Worm (Caenorhabditis elegans) whole organism, L2 larva: ENCODE measurements around the gene ccz-1.
A peak's percentile ranks its signal among the peaks of the same experiment; 100 is the strongest.

Experiments
- C34F6.9 ChIP-seq: fragments of 150-350 bp; optimal IDR thresholded peaks from 2 replicates; lab custom pipeline; 2014; ENCODE audit warnings: missing biosample characterization, missing genetic modification characterization
- F13H6.1 ChIP-seq: sonication (generic microtip); optimal IDR thresholded peaks from 2 replicates; lab custom pipeline; 2016; ENCODE audit warnings: missing genetic modification characterization, missing compliant biosample characterization
- R02D3.7 ChIP-seq: fragments of 150-350 bp; optimal IDR thresholded peaks from 2 replicates; lab custom pipeline; 2014; ENCODE audit warnings: missing biosample characterization, missing genetic modification characterization
- Y55F3AM.14 ChIP-seq: fragments of 200-800 bp; sonication (Bioruptor generic); optimal IDR thresholded peaks from 2 replicates; lab custom pipeline; 2018; ENCODE audit warnings: mild to moderate bottlenecking, missing genetic modification characterization, missing compliant biosample characterization
- ZK546.5 ChIP-seq: sonication (generic microtip); optimal IDR thresholded peaks from 2 replicates; lab custom pipeline; 2017; ENCODE audit warnings: missing biosample characterization, missing genetic modification characterization
- alr-1 ChIP-seq: fragments of 150-350 bp; optimal IDR thresholded peaks from 2 replicates; lab custom pipeline; 2014; ENCODE audit warnings: missing biosample characterization, missing genetic modification characterization
- aly-2 ChIP-seq: fragments of 150-350 bp; optimal IDR thresholded peaks from 2 replicates; lab custom pipeline; 2014; ENCODE audit warnings: missing biosample characterization, missing genetic modification characterization
- ama-1 ChIP-seq: fragments of 150-350 bp; optimal IDR thresholded peaks from 2 replicates; lab custom pipeline; 2018; ENCODE audit warnings: inconsistent platforms
- blmp-1 ChIP-seq: sonication (generic microtip); optimal IDR thresholded peaks from 2 replicates; lab custom pipeline; 2017; ENCODE audit warnings: missing genetic modification characterization, mild to moderate bottlenecking, missing compliant biosample characterization, antibody characterized with exemption, moderate library complexity; ENCODE audit not compliant: insufficient read depth
- ceh-16 ChIP-seq: fragments of 150-350 bp; optimal IDR thresholded peaks from 2 replicates; lab custom pipeline; 2014; ENCODE audit warnings: missing biosample characterization, missing genetic modification characterization
- crh-2 ChIP-seq: sonication (generic microtip); optimal IDR thresholded peaks from 2 replicates; lab custom pipeline; 2017; ENCODE audit warnings: missing biosample characterization, missing genetic modification characterization
- dmd-4 ChIP-seq: sonication (generic microtip); optimal IDR thresholded peaks from 2 replicates; lab custom pipeline; 2017; ENCODE audit warnings: missing biosample characterization, missing genetic modification characterization
- egl-27 ChIP-seq: sonication (generic microtip); optimal IDR thresholded peaks from 3 replicates; lab custom pipeline; 2017; ENCODE audit warnings: missing biosample characterization, missing genetic modification reagents, missing genetic modification characterization
- elt-1 ChIP-seq: fragments of 150-350 bp; optimal IDR thresholded peaks from 2 replicates; lab custom pipeline; 2014; ENCODE audit warnings: missing biosample characterization, missing genetic modification characterization
- elt-3 ChIP-seq: sonication (generic microtip); optimal IDR thresholded peaks from 2 replicates; lab custom pipeline; 2017; ENCODE audit warnings: missing biosample characterization, missing genetic modification characterization
- fos-1 ChIP-seq: fragments of 150-350 bp; optimal IDR thresholded peaks from 2 replicates; lab custom pipeline; 2014; ENCODE audit warnings: missing biosample characterization, missing genetic modification characterization
- gmeb-1 ChIP-seq: fragments of 150-350 bp; optimal IDR thresholded peaks from 2 replicates; lab custom pipeline; 2014; ENCODE audit warnings: missing biosample characterization, missing genetic modification characterization
- lin-11 ChIP-seq: fragments of 150-350 bp; sonication (generic microtip); optimal IDR thresholded peaks from 2 replicates; lab custom pipeline; 2014; ENCODE audit warnings: missing biosample characterization, missing genetic modification characterization, inconsistent platforms, mixed read lengths
- lin-13 ChIP-seq: fragments of 150-350 bp; optimal IDR thresholded peaks from 2 replicates; lab custom pipeline; 2014; ENCODE audit warnings: missing biosample characterization, missing genetic modification reagents, missing genetic modification characterization
- lin-39 ChIP-seq: fragments of 150-350 bp; optimal IDR thresholded peaks from 2 replicates; lab custom pipeline; 2014; ENCODE audit warnings: missing biosample characterization, missing genetic modification reagents, missing genetic modification characterization
- lsy-2 ChIP-seq, 2 experiments: fragments of 150-350 bp in 1 of 2; sonication (generic microtip) in 1 of 2; optimal IDR thresholded peaks; 2 replicates each; lab custom pipeline; 2014 to 2017; ENCODE audit warnings: missing biosample characterization in 2 of 2, missing genetic modification characterization in 2 of 2
- mab-5 ChIP-seq: fragments of 150-350 bp; optimal IDR thresholded peaks from 2 replicates; lab custom pipeline; 2014; ENCODE audit warnings: missing biosample characterization, missing genetic modification characterization
- mbf-1 ChIP-seq: sonication (generic microtip); optimal IDR thresholded peaks from 2 replicates; lab custom pipeline; 2017; ENCODE audit warnings: missing biosample characterization, missing genetic modification characterization
- nhr-11 ChIP-seq: fragments of 150-350 bp; optimal IDR thresholded peaks from 2 replicates; lab custom pipeline; 2014; ENCODE audit warnings: missing biosample characterization, missing genetic modification characterization
- nhr-12 ChIP-seq: fragments of 150-350 bp; optimal IDR thresholded peaks from 2 replicates; lab custom pipeline; 2014; ENCODE audit warnings: missing biosample characterization, missing genetic modification characterization
- nhr-129 ChIP-seq: fragments of 150-350 bp; optimal IDR thresholded peaks from 2 replicates; lab custom pipeline; 2014; ENCODE audit warnings: missing biosample characterization, missing genetic modification characterization
- nhr-21 ChIP-seq: fragments of 150-350 bp; optimal IDR thresholded peaks from 2 replicates; lab custom pipeline; 2014; ENCODE audit warnings: missing biosample characterization, missing genetic modification characterization
- nhr-23 ChIP-seq: fragments of 150-350 bp; optimal IDR thresholded peaks from 2 replicates; lab custom pipeline; 2014; ENCODE audit warnings: missing biosample characterization, missing genetic modification reagents, missing genetic modification characterization
- nhr-237 ChIP-seq: fragments of 150-350 bp; optimal IDR thresholded peaks from 2 replicates; lab custom pipeline; 2014; ENCODE audit warnings: missing biosample characterization, missing genetic modification characterization
- nhr-77 ChIP-seq: fragments of 150-350 bp; optimal IDR thresholded peaks from 2 replicates; lab custom pipeline; 2014; ENCODE audit warnings: missing biosample characterization, missing genetic modification characterization
- peb-1 ChIP-seq: fragments of 150-350 bp; optimal IDR thresholded peaks from 2 replicates; lab custom pipeline; 2014; ENCODE audit warnings: missing biosample characterization, missing genetic modification characterization
- sem-4 ChIP-seq: fragments of 150-350 bp; optimal IDR thresholded peaks from 2 replicates; lab custom pipeline; 2014; ENCODE audit warnings: missing biosample characterization, missing genetic modification reagents, missing genetic modification characterization
- sma-3 ChIP-seq: sonication (generic microtip); optimal IDR thresholded peaks from 2 replicates; lab custom pipeline; 2016; ENCODE audit warnings: missing genetic modification reagents, missing genetic modification characterization, missing compliant biosample characterization
- sma-9 ChIP-seq, 2 experiments: fragments of 150-350 bp in 1 of 2; sonication (generic microtip) in 1 of 2; optimal IDR thresholded peaks; 2 replicates each; lab custom pipeline; 2014 to 2016; ENCODE audit warnings: missing genetic modification characterization in 2 of 2, mild to moderate bottlenecking in 1 of 2, missing biosample characterization in 1 of 2, missing compliant biosample characterization in 1 of 2, missing genetic modification reagents in 1 of 2, moderate library complexity in 1 of 2
- snpc-4 ChIP-seq: fragments of 150-350 bp; optimal IDR thresholded peaks from 2 replicates; lab custom pipeline; 2014; ENCODE audit warnings: missing biosample characterization, missing genetic modification characterization
- unc-39 ChIP-seq: fragments of 150-350 bp; optimal IDR thresholded peaks from 2 replicates; lab custom pipeline; 2014; ENCODE audit warnings: missing biosample characterization, missing genetic modification characterization
- unc-55 ChIP-seq: fragments of 150-350 bp; sonication (generic microtip); optimal IDR thresholded peaks from 3 replicates; lab custom pipeline; 2014; ENCODE audit warnings: missing biosample characterization, missing genetic modification reagents, missing genetic modification characterization
- unc-62 ChIP-seq: fragments of 150-350 bp; optimal IDR thresholded peaks from 2 replicates; lab custom pipeline; 2014; ENCODE audit warnings: missing biosample characterization, missing genetic modification reagents, missing genetic modification characterization
- zag-1 ChIP-seq: fragments of 150-350 bp; optimal IDR thresholded peaks from 2 replicates; lab custom pipeline; 2014; ENCODE audit warnings: missing biosample characterization, missing genetic modification characterization
- ztf-1 ChIP-seq: fragments of 200-800 bp; sonication (Bioruptor generic); conservative IDR thresholded peaks from 2 replicates; pipeline ENCODE4 v1.3.6; 2022; ENCODE audit warnings: missing genetic modification characterization, missing compliant biosample characterization
- ztf-11 ChIP-seq: sonication (generic microtip); optimal IDR thresholded peaks from 2 replicates; lab custom pipeline; 2017; ENCODE audit warnings: missing biosample characterization, missing genetic modification characterization
- ztf-4 ChIP-seq: fragments of 150-350 bp; optimal IDR thresholded peaks from 2 replicates; lab custom pipeline; 2014; ENCODE audit warnings: missing biosample characterization, missing genetic modification characterization

ccz-1 gene

DNA sequence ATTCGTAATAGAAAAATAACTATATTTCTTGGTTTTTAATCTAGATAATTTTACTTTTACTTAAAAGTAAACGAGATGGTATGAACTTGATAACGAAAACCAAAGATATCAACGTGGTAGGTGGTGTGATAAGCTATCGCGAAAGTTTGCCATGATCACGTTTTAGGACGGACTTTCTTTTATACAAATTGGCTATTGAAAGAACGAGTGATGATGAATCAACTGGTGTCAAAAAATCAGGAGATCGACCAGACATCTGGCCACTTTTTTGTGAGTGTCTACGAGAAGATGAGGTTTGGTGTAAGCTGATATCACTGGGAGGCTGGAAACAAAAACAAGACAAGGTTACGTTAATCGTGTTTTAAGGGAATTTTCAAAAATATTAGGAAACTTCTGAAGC, 19.5 kb upstream of the ccz-1 start:
- TF ChIP-seq fos-1: peak; percentile 48
- TF ChIP-seq sma-9 (GFP tag; optimal IDR thresholded peaks at IDR 0.05; lab: Kevin White, UChicago): peak; percentile 82
- no peak for TF ChIP-seq sma-9 (tag; optimal IDR thresholded peaks at IDR 0.05; lab: Kevin White, UChicago)
- no peak for TF ChIP-seq aly-2 (tag; lab: Kevin White, UChicago)
- TF ChIP-seq blmp-1 (tag; lab: Kevin White, UChicago): peak; percentile 87
- peak; percentile 45 for TF ChIP-seq crh-2

DNA sequence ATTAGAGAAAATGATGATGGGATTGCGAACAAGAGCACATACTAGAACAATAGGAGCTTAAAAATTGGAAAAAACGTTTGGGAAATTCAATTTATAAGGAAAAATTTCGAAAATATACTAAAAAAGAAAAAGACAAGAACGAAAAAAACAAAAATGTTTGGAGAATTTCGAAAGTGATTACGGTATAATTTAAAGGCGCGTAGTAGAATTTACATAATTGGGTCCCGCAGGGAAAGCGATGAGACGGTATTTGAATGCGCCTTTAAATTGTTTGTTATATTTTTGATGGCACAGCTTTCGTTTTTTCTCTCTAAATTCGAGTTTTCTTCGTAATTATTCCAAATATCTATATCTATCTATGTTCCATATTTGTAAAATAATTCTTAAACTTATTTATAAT, 18.6 kb upstream of the ccz-1 start:
- TF ChIP-seq nhr-237 (tag; lab: Kevin White, UChicago): no peak
- TF ChIP-seq fos-1: no peak
- no peak for TF ChIP-seq dmd-4 (tag; lab: Kevin White, UChicago)
- no peak for TF ChIP-seq nhr-77 (tag; lab: Kevin White, UChicago)
- no peak for TF ChIP-seq ztf-4 (tag; lab: Kevin White, UChicago)
- no peak for TF ChIP-seq nhr-21 (tag; lab: Kevin White, UChicago)
- TF ChIP-seq nhr-11 (tag; lab: Kevin White, UChicago): no peak
- TF ChIP-seq, all 48 proteins: peak for 0

DNA sequence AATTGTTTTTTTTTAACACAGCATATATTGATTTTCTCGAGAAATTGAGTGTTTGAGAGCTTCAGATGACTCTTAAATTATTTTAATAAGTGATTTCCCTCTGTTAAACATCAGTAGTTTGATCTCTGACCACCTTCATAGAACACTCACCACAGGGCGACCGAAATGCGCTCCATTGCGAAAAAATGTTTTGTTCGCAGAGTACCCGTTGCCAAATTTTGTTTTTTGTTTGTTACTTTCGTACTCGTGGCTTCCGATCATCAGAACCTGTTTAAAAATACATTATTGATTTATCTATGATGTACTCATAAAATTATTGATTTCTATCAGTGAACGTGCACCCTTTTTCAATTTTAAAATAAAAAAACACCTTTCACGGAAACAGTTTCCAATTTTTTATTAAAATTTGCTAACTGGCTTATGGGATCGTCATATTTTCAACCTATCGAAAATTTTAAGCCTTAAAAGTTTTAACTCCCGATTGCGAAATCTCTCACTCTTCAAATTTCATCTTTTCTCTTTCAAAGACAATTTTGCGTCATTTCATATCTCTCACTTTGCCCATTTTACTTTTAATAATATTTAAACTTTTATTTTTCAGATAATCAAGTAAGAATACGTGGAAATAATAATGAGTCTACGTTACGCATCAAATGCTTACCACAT, 17.9 kb upstream of the ccz-1 start, which contains the start of gene letm-1:
TSS of gene letm-1 (plus strand) at position 598 of the 666 bp plus-strand sequence.
- TF ChIP-seq blmp-1 (tag; lab: Kevin White, UChicago) (no peak), gmeb-1 (tag; lab: Kevin White, UChicago) (no peak), mbf-1 (tag; lab: Kevin White, UChicago) (no peak), nhr-77 (tag; lab: Kevin White, UChicago) (no peak), sma-3 (GFP tag; lab: Kevin White, UChicago) (no peak), nhr-129 (tag; lab: Kevin White, UChicago) (peak; percentile 9), ama-1 (lab: Kevin White, UChicago) (no peak), lsy-2 (tag; optimal IDR thresholded peaks at IDR 0.05; lab: Kevin White, UChicago) (peak in 1 of 2 experiments; percentile 21), C34F6.9 (tag; lab: Kevin White, UChicago) (peak; percentile 24), crh-2 (peak; percentile 58), fos-1 (peak; percentile 32), aly-2 (tag; lab: Kevin White, UChicago) (no peak)

DNA sequence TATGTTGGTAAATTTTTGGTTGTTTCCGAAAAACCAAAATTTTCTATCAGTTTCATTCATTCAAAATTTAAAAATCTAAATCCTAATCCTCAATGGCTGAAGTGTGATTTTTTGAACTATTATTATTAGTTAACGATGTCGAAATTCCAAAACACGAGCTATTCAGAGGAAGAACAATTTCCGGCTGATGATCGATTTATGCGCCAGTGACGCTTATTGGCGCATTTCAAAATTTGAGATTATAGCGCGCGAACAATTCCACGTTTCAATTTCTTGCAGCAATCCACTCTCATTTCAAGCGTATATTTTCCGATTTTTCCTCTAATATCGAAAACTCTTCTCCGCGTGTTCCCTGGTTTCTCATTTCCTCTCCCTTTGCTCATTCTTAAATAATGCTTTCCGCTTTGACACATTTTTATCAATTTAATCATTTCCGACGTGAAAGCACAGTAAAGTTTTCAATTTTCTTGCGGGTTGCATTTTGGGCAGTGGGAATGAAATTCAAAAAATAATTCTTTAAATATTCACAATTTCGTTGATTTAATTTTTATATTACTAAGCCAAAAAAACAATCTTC, 14.2 kb upstream of the ccz-1 start:
- TF ChIP-seq sem-4 (peak; percentile 10), alr-1 (no peak), elt-1 (tag; lab: Kevin White, UChicago) (no peak), C34F6.9 (tag; lab: Kevin White, UChicago) (peak; percentile 26), elt-3 (tag; lab: Kevin White, UChicago) (no peak), F13H6.1 (no peak), nhr-77 (tag; lab: Kevin White, UChicago) (no peak), nhr-12 (tag; lab: Kevin White, UChicago) (no peak), blmp-1 (tag; lab: Kevin White, UChicago) (no peak), sma-3 (GFP tag; lab: Kevin White, UChicago) (peak; percentile 22), zag-1 (tag; lab: Kevin White, UChicago) (no peak), nhr-21 (tag; lab: Kevin White, UChicago) (no peak), ama-1 (lab: Kevin White, UChicago) (peak; percentile 27), ztf-4 (tag; lab: Kevin White, UChicago) (no peak), ceh-16 (tag; lab: Kevin White, UChicago) (no peak), lin-39 (tag; lab: Kevin White, UChicago) (no peak), sma-9 (GFP tag; optimal IDR thresholded peaks at IDR 0.05; lab: Kevin White, UChicago) (peak; percentile 1), sma-9 (tag; optimal IDR thresholded peaks at IDR 0.05; lab: Kevin White, UChicago) (no peak), dmd-4 (tag; lab: Kevin White, UChicago) (no peak), unc-55 (GFP tag; lab: Kevin White, UChicago) (peak; percentile 62), aly-2 (tag; lab: Kevin White, UChicago) (no peak), nhr-23 (tag; lab: Kevin White, UChicago) (no peak), snpc-4 (no peak), gmeb-1 (tag; lab: Kevin White, UChicago) (peak; percentile 35), lin-13 (GFP tag; lab: Kevin White, UChicago) (no peak), fos-1 (peak; percentile 36), unc-39 (tag; lab: Kevin White, UChicago) (no peak), nhr-11 (tag; lab: Kevin White, UChicago) (no peak), ztf-1 (no peak), peb-1 (tag; lab: Kevin White, UChicago) (no peak), R02D3.7 (tag; lab: Kevin White, UChicago) (no peak), ZK546.5 (no peak), egl-27 (tag; lab: Kevin White, UChicago) (no peak), nhr-129 (tag; lab: Kevin White, UChicago) (peak; percentile 10), Y55F3AM.14 (GFP tag; lab: Kevin White, UChicago) (no peak), ztf-11 (no peak), mbf-1 (tag; lab: Kevin White, UChicago) (no peak), mab-5 (no peak), unc-62 (GFP tag; lab: Kevin White, UChicago) (no peak), lin-11 (tag; lab: Kevin White, UChicago) (no peak)
